Worm (Caenorhabditis elegans) whole organism, L3 larva: ENCODE results near the gene F08D12.15.

ENCODE experiments used
- R02D3.7 ChIP-seq: fragments of 150-350 bp; optimal IDR thresholded peaks from 2 replicates; lab custom pipeline; 2014; ENCODE audit warnings: missing biosample characterization, missing genetic modification characterization
- aly-2 ChIP-seq: fragments of 150-350 bp; optimal IDR thresholded peaks from 2 replicates; lab custom pipeline; 2014; ENCODE audit warnings: missing biosample characterization, missing genetic modification characterization
- ama-1 ChIP-seq: fragments of 150-350 bp; optimal IDR thresholded peaks from 2 replicates; lab custom pipeline; 2018
- ceh-16 ChIP-seq: sonication (generic microtip); optimal IDR thresholded peaks from 2 replicates; lab custom pipeline; 2017; ENCODE audit warnings: missing biosample characterization, missing genetic modification characterization
- ceh-28 ChIP-seq: fragments of 150-350 bp; optimal IDR thresholded peaks from 2 replicates; lab custom pipeline; 2014; ENCODE audit warnings: missing biosample characterization, missing genetic modification reagents, missing genetic modification characterization
- ceh-82 ChIP-seq: fragments of 150-350 bp; optimal IDR thresholded peaks from 2 replicates; lab custom pipeline; 2014; ENCODE audit warnings: missing biosample characterization, missing genetic modification characterization
- ceh-9 ChIP-seq: sonication (generic microtip); optimal IDR thresholded peaks from 2 replicates; lab custom pipeline; 2018; ENCODE audit warnings: missing biosample characterization, missing genetic modification characterization
- daf-12 ChIP-seq: fragments of 150-350 bp; optimal IDR thresholded peaks from 2 replicates; lab custom pipeline; 2014; ENCODE audit warnings: missing biosample characterization, missing genetic modification reagents, missing genetic modification characterization
- egl-27 ChIP-seq: sonication (generic microtip); optimal IDR thresholded peaks from 4 replicates; lab custom pipeline; 2017; ENCODE audit warnings: missing biosample characterization, missing genetic modification reagents, missing genetic modification characterization
- egl-5 ChIP-seq: fragments of 150-350 bp; optimal IDR thresholded peaks from 2 replicates; lab custom pipeline; 2017; ENCODE audit warnings: missing biosample characterization, missing genetic modification reagents, missing genetic modification characterization, inconsistent platforms
- elt-1 ChIP-seq: fragments of 150-350 bp; optimal IDR thresholded peaks from 2 replicates; lab custom pipeline; 2014; ENCODE audit warnings: missing biosample characterization, missing genetic modification characterization
- eor-1 ChIP-seq, 2 experiments: fragments of 150-350 bp; optimal IDR thresholded peaks; 2 replicates each; lab custom pipeline; 2014 to 2018; ENCODE audit warnings: missing biosample characterization in 2 of 2, missing genetic modification characterization in 2 of 2
- fkh-10 ChIP-seq: sonication (generic microtip); optimal IDR thresholded peaks from 2 replicates; lab custom pipeline; 2017; ENCODE audit warnings: missing biosample characterization, missing genetic modification reagents, missing genetic modification characterization
- fkh-2 ChIP-seq: fragments of 150-350 bp; optimal IDR thresholded peaks from 2 replicates; lab custom pipeline; 2014; ENCODE audit warnings: missing biosample characterization, missing genetic modification reagents, missing genetic modification characterization
- fos-1 ChIP-seq: fragments of 150-350 bp; optimal IDR thresholded peaks from 2 replicates; lab custom pipeline; 2014; ENCODE audit warnings: missing biosample characterization, missing genetic modification characterization
- hmg-11 ChIP-seq: sonication (generic microtip); optimal IDR thresholded peaks from 2 replicates; lab custom pipeline; 2016; ENCODE audit warnings: missing genetic modification characterization, missing compliant biosample characterization
- jun-1 ChIP-seq: fragments of 150-350 bp; optimal IDR thresholded peaks from 2 replicates; lab custom pipeline; 2014; ENCODE audit warnings: missing biosample characterization, missing genetic modification reagents, missing genetic modification characterization
- lin-15B ChIP-seq: fragments of 150-350 bp; optimal IDR thresholded peaks from 2 replicates; lab custom pipeline; 2014; ENCODE audit warnings: missing biosample characterization, missing genetic modification characterization
- lin-39 ChIP-seq: fragments of 150-350 bp; optimal IDR thresholded peaks from 2 replicates; lab custom pipeline; 2018; ENCODE audit warnings: missing biosample characterization, missing genetic modification reagents, missing genetic modification characterization
- lsy-12 ChIP-seq: sonication (generic microtip); optimal IDR thresholded peaks from 2 replicates; lab custom pipeline; 2016; ENCODE audit warnings: mild to moderate bottlenecking, missing genetic modification characterization, missing compliant biosample characterization
- mdl-1 ChIP-seq: fragments of 150-350 bp; optimal IDR thresholded peaks from 2 replicates; lab custom pipeline; 2014; ENCODE audit warnings: missing biosample characterization, missing genetic modification characterization
- mml-1 ChIP-seq: fragments of 150-350 bp; sonication (generic microtip); optimal IDR thresholded peaks from 3 replicates; lab custom pipeline; 2014; ENCODE audit warnings: missing biosample characterization, missing genetic modification characterization
- nfya-1 ChIP-seq: sonication (generic microtip); optimal IDR thresholded peaks from 2 replicates; lab custom pipeline; 2017; ENCODE audit warnings: missing genetic modification characterization, mild to moderate bottlenecking, missing compliant biosample characterization, antibody characterized with exemption, moderate library complexity; ENCODE audit not compliant: insufficient read depth
- nhr-11 ChIP-seq: fragments of 150-350 bp; optimal IDR thresholded peaks from 2 replicates; lab custom pipeline; 2014; ENCODE audit warnings: missing biosample characterization, missing genetic modification characterization
- nhr-12 ChIP-seq: fragments of 150-350 bp; optimal IDR thresholded peaks from 2 replicates; lab custom pipeline; 2014; ENCODE audit warnings: missing biosample characterization, missing genetic modification characterization
- nhr-23 ChIP-seq: fragments of 150-350 bp; optimal IDR thresholded peaks from 2 replicates; lab custom pipeline; 2014; ENCODE audit warnings: missing biosample characterization, missing genetic modification reagents, missing genetic modification characterization
- nhr-237 ChIP-seq: fragments of 150-350 bp; optimal IDR thresholded peaks from 2 replicates; lab custom pipeline; 2014; ENCODE audit warnings: missing biosample characterization, missing genetic modification characterization
- nhr-25 ChIP-seq: sonication (generic microtip); optimal IDR thresholded peaks from 2 replicates; lab custom pipeline; 2017; ENCODE audit warnings: missing biosample characterization, missing genetic modification characterization
- nhr-28 ChIP-seq: fragments of 150-350 bp; optimal IDR thresholded peaks from 2 replicates; lab custom pipeline; 2014; ENCODE audit warnings: missing biosample characterization, missing genetic modification characterization
- nhr-43 ChIP-seq: sonication (generic microtip); optimal IDR thresholded peaks from 2 replicates; lab custom pipeline; 2016; ENCODE audit warnings: mild to moderate bottlenecking, missing genetic modification characterization, missing compliant biosample characterization; ENCODE audit not compliant: poor library complexity, severe bottlenecking
- nhr-67 ChIP-seq: fragments of 150-350 bp; optimal IDR thresholded peaks from 2 replicates; lab custom pipeline; 2014; ENCODE audit warnings: missing biosample characterization, missing genetic modification characterization
- nhr-76 ChIP-seq: fragments of 150-350 bp; sonication (generic microtip); optimal IDR thresholded peaks from 5 replicates; lab custom pipeline; 2014; ENCODE audit warnings: missing biosample characterization, missing genetic modification characterization
- nhr-77 ChIP-seq: fragments of 150-350 bp; optimal IDR thresholded peaks from 2 replicates; lab custom pipeline; 2014; ENCODE audit warnings: missing biosample characterization, missing genetic modification characterization
- pha-4 ChIP-seq: fragments of 150-350 bp; optimal IDR thresholded peaks from 2 replicates; lab custom pipeline; 2014; ENCODE audit warnings: missing biosample characterization, missing genetic modification reagents, missing genetic modification characterization
- pqm-1 ChIP-seq: fragments of 150-350 bp; optimal IDR thresholded peaks from 2 replicates; lab custom pipeline; 2017; ENCODE audit warnings: missing biosample characterization, missing genetic modification characterization, inconsistent platforms
- sea-2 ChIP-seq: fragments of 150-350 bp; sonication (generic microtip); optimal IDR thresholded peaks from 4 replicates; lab custom pipeline; 2014; ENCODE audit warnings: missing biosample characterization, missing genetic modification reagents, missing genetic modification characterization
- skn-1 ChIP-seq: fragments of 150-350 bp; optimal IDR thresholded peaks from 2 replicates; lab custom pipeline; 2014; ENCODE audit warnings: missing biosample characterization, missing genetic modification characterization
- snpc-4 ChIP-seq: fragments of 150-350 bp; optimal IDR thresholded peaks from 2 replicates; lab custom pipeline; 2014; ENCODE audit warnings: missing biosample characterization, missing genetic modification characterization
- tbx-2 ChIP-seq: sonication (generic microtip); optimal IDR thresholded peaks from 2 replicates; lab custom pipeline; 2016; ENCODE audit warnings: mild to moderate bottlenecking, missing genetic modification characterization, missing compliant biosample characterization
- unc-39 ChIP-seq: sonication (generic microtip); optimal IDR thresholded peaks from 4 replicates; lab custom pipeline; 2017; ENCODE audit warnings: missing biosample characterization, missing genetic modification characterization
- unc-62 ChIP-seq: fragments of 150-350 bp; sonication (generic microtip); optimal IDR thresholded peaks from 4 replicates; lab custom pipeline; 2014; ENCODE audit warnings: missing biosample characterization, missing genetic modification reagents, missing genetic modification characterization
- zag-1 ChIP-seq: fragments of 150-350 bp; optimal IDR thresholded peaks from 2 replicates; lab custom pipeline; 2014; ENCODE audit warnings: missing biosample characterization, missing genetic modification characterization
- ztf-4 ChIP-seq: fragments of 150-350 bp; optimal IDR thresholded peaks from 2 replicates; lab custom pipeline; 2014; ENCODE audit warnings: missing biosample characterization, missing genetic modification characterization

F08D12.15 gene

DNA sequence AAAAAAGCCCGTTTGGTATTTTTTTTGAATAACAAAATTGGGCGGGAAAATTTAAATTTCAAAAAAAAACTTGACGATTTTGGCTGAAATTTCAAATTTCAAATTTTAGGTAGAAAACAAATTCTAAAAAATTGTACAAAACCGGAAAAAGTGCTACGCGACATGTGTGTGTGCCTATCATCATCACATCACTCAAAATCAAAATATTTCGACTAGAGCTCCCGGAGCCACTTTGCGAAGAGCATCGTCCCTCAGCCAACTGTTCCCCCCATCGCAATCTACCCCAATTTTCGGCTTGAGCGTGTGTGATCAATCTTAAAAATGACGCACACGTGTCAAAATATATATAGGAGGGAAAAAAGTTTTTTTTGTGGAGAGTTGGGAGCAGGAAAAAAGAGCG is 39.7 kb upstream of the F08D12.15 start:
- no peak for TF ChIP-seq mml-1 (tag; lab: Kevin White, UChicago)
- no peak for TF ChIP-seq nhr-11 (tag; lab: Kevin White, UChicago)
- TF ChIP-seq ceh-16 (tag; lab: Kevin White, UChicago) = no peak
- TF ChIP-seq fkh-2 = no peak
- no peak for TF ChIP-seq pha-4 (tag; lab: Kevin White, UChicago)
- no peak for TF ChIP-seq fkh-10 (GFP tag; lab: Kevin White, UChicago)
- TF ChIP-seq sea-2 (GFP tag; lab: Kevin White, UChicago) = no peak
- no peak for TF ChIP-seq R02D3.7 (tag; lab: Kevin White, UChicago)
- no peak for TF ChIP-seq ceh-82

DNA sequence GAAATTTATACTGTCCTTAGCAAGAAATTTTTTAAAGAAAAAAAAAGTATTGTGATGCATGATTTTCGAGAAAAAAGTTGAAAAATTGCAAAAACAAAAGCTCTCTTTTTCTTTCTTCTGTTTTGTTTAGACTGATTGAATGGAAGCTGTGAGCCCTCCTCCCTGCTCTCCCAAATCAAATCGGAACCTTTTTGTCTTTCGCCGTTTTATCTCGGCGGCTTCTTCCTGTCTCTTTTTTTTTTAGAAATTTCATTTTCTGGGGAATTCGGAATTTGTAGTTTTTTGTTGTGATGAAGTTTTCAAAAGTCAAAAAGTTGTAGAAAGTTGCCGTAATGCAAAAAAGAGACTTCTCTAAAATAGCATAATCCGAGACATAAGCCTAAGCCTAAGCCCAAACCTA is 35.8 kb upstream of the F08D12.15 start:
- TF ChIP-seq fkh-10 (GFP tag; lab: Kevin White, UChicago) = peak; percentile 61
- no peak for TF ChIP-seq nhr-25
- TF ChIP-seq, all 47 proteins: peak for 1

DNA sequence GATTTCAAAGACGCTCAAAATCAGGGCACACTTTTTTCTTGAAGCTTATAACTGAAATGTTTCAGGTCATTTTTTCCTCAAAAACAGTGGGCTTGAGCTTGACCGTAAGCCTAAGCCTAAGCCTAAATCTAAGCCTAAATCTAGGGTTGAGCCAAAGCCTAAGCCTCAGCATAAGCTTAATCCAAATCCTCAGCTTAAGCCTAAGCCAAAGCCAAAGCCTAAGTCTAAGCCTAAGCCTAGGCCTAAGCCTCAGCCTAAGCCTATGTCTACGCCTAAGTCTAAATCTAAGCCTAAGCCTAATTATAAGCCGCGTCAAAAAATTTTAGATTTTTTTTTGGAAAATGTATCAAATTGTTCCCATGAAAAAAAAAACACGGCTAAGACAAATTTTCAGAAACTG is 32.2 kb upstream of the F08D12.15 start:
- TF ChIP-seq nhr-237 (tag; lab: Kevin White, UChicago) (no peak), skn-1 (tag; lab: Kevin White, UChicago) (no peak), snpc-4 (tag; lab: Kevin White, UChicago) (no peak), ceh-28 (tag; lab: Kevin White, UChicago) (no peak), daf-12 (tag; lab: Kevin White, UChicago) (no peak), ceh-82 (no peak), unc-62 (GFP tag; lab: Kevin White, UChicago) (no peak), nfya-1 (tag; lab: Kevin White, UChicago) (no peak), pha-4 (tag; lab: Kevin White, UChicago) (no peak), aly-2 (tag; lab: Kevin White, UChicago) (no peak), egl-5 (tag; lab: Kevin White, UChicago) (no peak), R02D3.7 (tag; lab: Kevin White, UChicago) (no peak), ztf-4 (tag; lab: Kevin White, UChicago) (no peak)
- TF ChIP-seq, all 47 proteins: peak for 0

DNA sequence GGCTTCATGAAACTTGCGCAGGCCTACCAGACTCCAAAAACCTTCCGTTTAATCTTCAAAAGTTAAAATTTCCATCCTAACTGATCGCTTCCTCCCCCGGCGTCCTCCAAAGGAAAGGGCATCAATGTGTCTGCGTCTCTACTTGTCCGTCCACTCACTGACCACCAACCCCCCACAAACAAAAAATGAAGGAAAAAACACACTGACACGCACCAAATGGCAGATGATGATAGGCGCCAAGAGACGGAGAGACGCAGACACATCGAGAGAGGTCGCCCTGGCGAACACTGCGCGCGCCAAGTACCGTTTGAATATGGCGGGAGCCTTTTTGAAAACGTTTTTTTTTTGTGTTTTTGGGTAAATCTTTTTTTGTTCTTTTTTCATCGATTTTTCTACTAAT is 31.7 kb upstream of the F08D12.15 start:
- peak; percentile 32 for TF ChIP-seq nhr-25
- TF ChIP-seq aly-2 (tag; lab: Kevin White, UChicago) = no peak
- TF ChIP-seq fos-1 (tag; lab: Kevin White, UChicago) = no peak
- TF ChIP-seq R02D3.7 (tag; lab: Kevin White, UChicago) = no peak
- TF ChIP-seq skn-1 (tag; lab: Kevin White, UChicago) = no peak
- no peak for TF ChIP-seq pha-4 (tag; lab: Kevin White, UChicago)
- TF ChIP-seq fkh-2 = no peak
- TF ChIP-seq lin-39 = peak; percentile 61
- TF ChIP-seq egl-5 (tag; lab: Kevin White, UChicago) = no peak
- no peak for TF ChIP-seq zag-1 (tag; lab: Kevin White, UChicago)
- TF ChIP-seq ceh-9 (tag; lab: Kevin White, UChicago) = no peak
- TF ChIP-seq nhr-67 (tag; lab: Kevin White, UChicago) = no peak
- TF ChIP-seq mdl-1 = no peak
- no peak for TF ChIP-seq ama-1 (lab: Kevin White, UChicago)
- TF ChIP-seq nhr-237 (tag; lab: Kevin White, UChicago) = no peak
- TF ChIP-seq nhr-77 (tag; lab: Kevin White, UChicago) = no peak
- no peak for TF ChIP-seq daf-12 (tag; lab: Kevin White, UChicago)
- TF ChIP-seq snpc-4 (tag; lab: Kevin White, UChicago) = peak; percentile 23
- TF ChIP-seq ceh-16 (tag; lab: Kevin White, UChicago) = no peak
- TF ChIP-seq jun-1 (tag; lab: Kevin White, UChicago) = peak; percentile 17
- TF ChIP-seq nhr-76 (tag; lab: Kevin White, UChicago) = no peak
- TF ChIP-seq nhr-43 = no peak
- TF ChIP-seq nhr-23 = peak; percentile 20
- TF ChIP-seq egl-27 (tag; lab: Kevin White, UChicago) = no peak
- no peak for TF ChIP-seq nhr-28 (tag; lab: Kevin White, UChicago)
- no peak for TF ChIP-seq unc-39
- TF ChIP-seq nhr-12 (tag; lab: Kevin White, UChicago) = no peak
- no peak for TF ChIP-seq pqm-1 (tag; lab: Kevin White, UChicago)
- TF ChIP-seq eor-1 (tag; optimal IDR thresholded peaks at IDR 0.05; lab: Kevin White, UChicago) = no peak
- no peak for TF ChIP-seq lsy-12 (tag; lab: Kevin White, UChicago)
- TF ChIP-seq hmg-11 (tag; lab: Kevin White, UChicago) = peak; percentile 40
- TF ChIP-seq nfya-1 (tag; lab: Kevin White, UChicago) = peak; percentile 79
- TF ChIP-seq tbx-2 = no peak
- no peak for TF ChIP-seq ceh-82
- TF ChIP-seq ztf-4 (tag; lab: Kevin White, UChicago) = no peak
- no peak for TF ChIP-seq nhr-11 (tag; lab: Kevin White, UChicago)
- TF ChIP-seq lin-15B = no peak
- no peak for TF ChIP-seq elt-1 (tag; lab: Kevin White, UChicago)
- no peak for TF ChIP-seq mml-1 (tag; lab: Kevin White, UChicago)
